Worm (Caenorhabditis elegans): ENCODE results near the gene Y82E9BL.18.

DNA sequence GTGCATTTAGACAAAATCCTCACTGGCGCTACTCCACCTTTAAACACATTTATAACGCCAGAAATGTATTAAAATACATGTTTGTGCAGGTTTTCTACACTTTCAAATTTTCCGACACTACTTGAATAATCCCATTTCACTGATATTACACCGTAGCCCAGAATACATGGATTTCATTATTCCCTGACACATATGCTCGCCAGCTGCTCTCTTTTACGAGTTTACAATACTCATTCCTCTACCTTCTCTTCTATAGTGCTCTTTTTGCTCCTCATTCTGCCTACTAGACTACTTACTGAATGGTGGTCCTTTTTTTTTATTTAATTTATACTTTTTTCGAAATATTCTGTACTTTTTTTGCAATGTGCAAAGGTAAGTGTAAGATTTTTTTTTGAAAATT is 46.0 kb downstream of the Y82E9BL.18 start:
- no peak for TF ChIP-seq unc-39 (tag; optimal IDR thresholded peaks at IDR 0.05)
- no peak for TF ChIP-seq nhr-12 (tag; optimal IDR thresholded peaks at IDR 0.05)
- TF ChIP-seq lin-39 (tag; optimal IDR thresholded peaks at IDR 0.05): no peak
